Worm (Caenorhabditis elegans): Measurements from ENCODE around the gene K10H10.6.

ce11 chrII:14501447-14501846, 1.6 kb upstream of the K10H10.6 start, which contains the start of gene K10H10.5:
- TF ChIP-seq flt-1 (GFP tag; IDR thresholded peaks at IDR 0.05) = no peak
- no peak for TF ChIP-seq med-1 (GFP tag; optimal IDR thresholded peaks at IDR 0.05; ENCODE audit: insufficient read depth)
- TF ChIP-seq ref-1 (GFP tag; conservative IDR thresholded peaks at IDR 0.05) = no peak
- TF ChIP-seq ztf-29 (GFP tag; IDR thresholded peaks at IDR 0.05) = no peak
- no peak for TF ChIP-seq klf-2 (GFP tag; conservative IDR thresholded peaks at IDR 0.05)
- TF ChIP-seq T22C8.4 (GFP tag; IDR thresholded peaks at IDR 0.05) = no peak
- no peak for TF ChIP-seq tab-1 (GFP tag; IDR thresholded peaks at IDR 0.05)
- no peak for TF ChIP-seq ztf-23 (GFP tag; IDR thresholded peaks at IDR 0.05)
- TF ChIP-seq cog-1 (tag; optimal IDR thresholded peaks at IDR 0.05) = no peak

Data from whole organism, midembryonic.